Fruit fly (Drosophila melanogaster): ENCODE data around the gene grass.
A peak's percentile ranks its signal among the peaks of the same experiment; 100 is the strongest.

grass gene

dm6 chr3R:27177567-27177966 lies 19.8 kb downstream of the grass start (continued):
- no peak for TF ChIP-seq Sox14 (GFP tag; optimal IDR thresholded peaks at IDR 0.05)
- peak; percentile 4 for TF ChIP-seq CG1621 (tag; optimal IDR thresholded peaks at IDR 0.05)
- TF ChIP-seq CG7368 (GFP tag; optimal IDR thresholded peaks at IDR 0.05): no peak
- no peak for TF ChIP-seq CG16779 (tag; optimal IDR thresholded peaks at IDR 0.05)
- TF ChIP-seq CG6854 (GFP tag; optimal IDR thresholded peaks at IDR 0.05): peak; percentile 33
- TF ChIP-seq salr (GFP tag; optimal IDR thresholded peaks at IDR 0.05): peak in 1 of 2 experiments; percentile 14
- peak; percentile 2 for TF ChIP-seq topi (GFP tag; optimal IDR thresholded peaks at IDR 0.05)
- TF ChIP-seq CG11902 (GFP tag; optimal IDR thresholded peaks at IDR 0.05): no peak
- TF ChIP-seq spab (GFP tag; optimal IDR thresholded peaks at IDR 0.05): peak; percentile 43

dm6 chr3R:27178546-27179375 lies 21.0 kb downstream of the grass start:
- TF ChIP-seq Gug (GFP tag; IDR thresholded peaks at IDR 0.05) (no peak; the same call in 1 of the 2 replicates), fd59A (GFP tag; optimal IDR thresholded peaks at IDR 0.05) (peak; percentile 51), svp (GFP tag) (no peak), CG4318 (GFP tag; optimal IDR thresholded peaks at IDR 0.05) (no peak), CG11902 (GFP tag; optimal IDR thresholded peaks at IDR 0.05) (no peak), Hr38 (GFP tag; optimal IDR thresholded peaks at IDR 0.05) (no peak), vri (GFP tag; optimal IDR thresholded peaks at IDR 0.05) (no peak), CG10631 (GFP tag; optimal IDR thresholded peaks at IDR 0.05) (peak; percentile 66), OdsH (GFP tag; optimal IDR thresholded peaks at IDR 0.05) (peak; percentile 22), dac (GFP tag; optimal IDR thresholded peaks at IDR 0.05) (no peak), CG6276 (GFP tag; optimal IDR thresholded peaks at IDR 0.05) (no peak), lz (GFP tag; optimal IDR thresholded peaks at IDR 0.05) (no peak), ss (GFP tag; optimal IDR thresholded peaks at IDR 0.05) (peak; percentile 31 to 95), Eip93F (GFP tag; optimal IDR thresholded peaks at IDR 0.05) (no peak), CG31627 (GFP tag; optimal IDR thresholded peaks at IDR 0.05) (no peak), net (GFP tag; optimal IDR thresholded peaks at IDR 0.05) (peak; percentile 3), Smox (GFP tag; optimal IDR thresholded peaks at IDR 0.05) (no peak), Met (GFP tag; optimal IDR thresholded peaks at IDR 0.05) (no peak), CG3919 (GFP tag; optimal IDR thresholded peaks at IDR 0.05) (peak; percentile 48), CG3032 (tag; optimal IDR thresholded peaks at IDR 0.05) (peak; percentile 62), Sox15 (GFP tag; optimal IDR thresholded peaks at IDR 0.05) (no peak), CG6808 (GFP tag; optimal IDR thresholded peaks at IDR 0.05) (peak; percentile 73), Hr39 (GFP tag; optimal IDR thresholded peaks at IDR 0.05) (no peak), esn (GFP tag; optimal IDR thresholded peaks at IDR 0.05) (no peak), fd85E (GFP tag; optimal IDR thresholded peaks at IDR 0.05) (no peak), Ets21C (GFP tag; optimal IDR thresholded peaks at IDR 0.05) (no peak), CG15336 (GFP tag; IDR thresholded peaks at IDR 0.05) (no peak), achi (GFP tag; optimal IDR thresholded peaks at IDR 0.05) (peak; percentile 41), spab (GFP tag; optimal IDR thresholded peaks at IDR 0.05) (peak; percentile 60), CG6854 (GFP tag; optimal IDR thresholded peaks at IDR 0.05) (no peak), eg (GFP tag; IDR thresholded peaks at IDR 0.05) (no peak), Sox102F (GFP tag; optimal IDR thresholded peaks at IDR 0.05) (no peak), fkh (GFP tag; optimal IDR thresholded peaks at IDR 0.05) (no peak), cyc (GFP tag; optimal IDR thresholded peaks at IDR 0.05) (no peak), CG16779 (tag; optimal IDR thresholded peaks at IDR 0.05) (no peak), Blimp-1 (GFP tag; optimal IDR thresholded peaks at IDR 0.05) (no peak), CG8319 (GFP tag; optimal IDR thresholded peaks at IDR 0.05) (no peak), CG1621 (tag; optimal IDR thresholded peaks at IDR 0.05) (peak; percentile 24), Ets96B (tag; optimal IDR thresholded peaks at IDR 0.05) (peak; percentile 69), acj6 (GFP tag; optimal IDR thresholded peaks at IDR 0.05) (peak; percentile 23), CG11294 (GFP tag; IDR thresholded peaks at IDR 0.05) (no peak), CG6163 (GFP tag; IDR thresholded peaks at IDR 0.05) (peak; percentile 32; the same call in 1 of the 3 replicates), CG10669 (GFP tag; optimal IDR thresholded peaks at IDR 0.05) (peak; percentile 56), CG8632 (GFP tag; optimal IDR thresholded peaks at IDR 0.05) (no peak), topi (GFP tag; optimal IDR thresholded peaks at IDR 0.05) (no peak)
